Worm (Caenorhabditis elegans): ENCODE data around the gene fbxc-20.

DNA sequence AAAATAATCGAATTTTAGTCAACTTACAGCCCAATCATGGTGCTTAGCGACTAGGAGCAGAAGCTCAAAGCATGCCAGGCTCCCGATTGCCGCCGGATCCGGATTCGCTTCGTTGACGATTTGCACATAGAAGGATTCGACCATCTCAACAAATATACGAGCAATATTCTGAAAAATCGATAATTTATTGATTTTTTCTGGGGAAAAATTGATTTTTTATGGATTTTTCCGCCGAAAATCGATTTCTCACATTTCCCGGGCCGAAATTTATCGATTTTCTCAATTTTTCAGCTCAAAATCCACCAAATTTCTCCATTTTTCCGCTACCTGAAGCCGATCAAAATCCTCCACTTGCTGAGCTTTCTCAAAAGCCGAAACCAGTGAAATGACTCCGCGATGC lies 49.9 kb downstream of the fbxc-20 start:
- TF ChIP-seq hmbx-1 (tag; optimal IDR thresholded peaks at IDR 0.05) (no peak), hnd-1 (tag; optimal IDR thresholded peaks at IDR 0.05) (no peak)

Data from whole organism, early embryonic.